Worm (Caenorhabditis elegans): ENCODE measurements around the gene E04D5.4.

E04D5.4 gene

DNA sequence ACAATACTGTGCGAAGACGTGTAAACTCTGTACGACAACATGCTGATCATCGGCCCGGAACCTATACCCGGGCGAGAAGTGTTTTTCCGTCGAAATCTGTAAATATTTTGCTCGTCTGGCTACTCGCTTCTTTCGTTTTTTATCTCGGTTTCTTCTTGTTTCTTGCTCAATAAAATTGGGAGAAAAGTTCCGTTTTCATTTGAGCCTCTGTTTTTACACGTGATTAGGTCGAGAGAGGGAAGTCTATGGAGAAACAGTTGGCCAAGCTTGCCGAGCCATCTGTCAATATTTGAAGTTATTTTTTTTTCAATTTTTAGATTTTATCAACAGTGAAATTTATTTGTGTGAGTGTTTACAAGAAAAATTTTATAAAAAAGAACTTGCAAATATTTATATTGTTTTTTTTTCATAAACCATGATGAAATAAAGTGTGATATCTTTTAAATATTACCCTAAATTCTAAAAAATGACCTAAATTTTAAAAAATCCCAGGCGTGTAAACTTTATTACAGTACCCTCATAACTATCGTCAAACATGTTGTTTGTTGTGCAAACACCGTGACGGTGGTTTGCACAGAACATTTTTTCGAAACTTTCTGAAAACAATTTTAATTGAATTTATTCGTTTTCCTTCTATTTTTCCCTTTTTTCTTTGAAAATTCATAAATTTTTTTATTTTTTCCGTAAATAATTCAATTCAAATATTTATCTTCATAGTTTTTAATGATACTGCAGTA is 5.1 kb downstream of the E04D5.4 start:
- TF ChIP-seq nfya-1 (tag; optimal IDR thresholded peaks at IDR 0.05; ENCODE audit: borderline replicate concordance, insufficient read depth) (no peak), ceh-40 (GFP tag; IDR thresholded peaks at IDR 0.05) (no peak), hlh-12 (tag; optimal IDR thresholded peaks at IDR 0.05) (no peak), F49E8.2 (tag; optimal IDR thresholded peaks at IDR 0.05; ENCODE audit: insufficient read depth) (no peak), F33H1.4 (GFP tag; IDR thresholded peaks at IDR 0.05) (no peak), xnd-1 (tag; optimal IDR thresholded peaks at IDR 0.05) (peak; percentile 57), F55B11.4 (tag; optimal IDR thresholded peaks at IDR 0.05; ENCODE audit: borderline replicate concordance, insufficient read depth) (no peak), cebp-2 (GFP tag; IDR thresholded peaks at IDR 0.05) (no peak), Y95B8A.8 (GFP tag; IDR thresholded peaks at IDR 0.05) (no peak), madf-8 (GFP tag; conservative IDR thresholded peaks at IDR 0.05) (peak; percentile 86), F22D6.2 (tag; optimal IDR thresholded peaks at IDR 0.05) (no peak), nhr-179 (tag; optimal IDR thresholded peaks at IDR 0.05) (no peak), hrde-1 (tag; optimal IDR thresholded peaks at IDR 0.05; ENCODE audit: borderline replicate concordance) (no peak), lin-54 (GFP tag; optimal IDR thresholded peaks at IDR 0.05) (no peak), aptf-2 (GFP tag; conservative IDR thresholded peaks at IDR 0.05) (no peak), K11D2.4 (GFP tag; IDR thresholded peaks at IDR 0.05) (no peak), snpc-3.4 (tag; optimal IDR thresholded peaks at IDR 0.05) (peak; percentile 28), Y56A3A.18 (GFP tag; IDR thresholded peaks at IDR 0.05) (no peak), T26A5.8 (tag; optimal IDR thresholded peaks at IDR 0.05) (no peak), T07F8.4 (tag; optimal IDR thresholded peaks at IDR 0.05) (no peak), Y53G8AR.9 (GFP tag; conservative IDR thresholded peaks at IDR 0.05) (no peak), egrh-3 (GFP tag; IDR thresholded peaks at IDR 0.05) (no peak), F57C9.4 (tag; optimal IDR thresholded peaks at IDR 0.05) (no peak), ceh-100 (GFP tag; IDR thresholded peaks at IDR 0.05) (no peak), ama-1 (optimal IDR thresholded peaks at IDR 0.05) (no peak), ama-1 (GFP tag; optimal IDR thresholded peaks at IDR 0.05) (no peak), chd-7 (tag; optimal IDR thresholded peaks at IDR 0.05) (no peak), F57A8.1 (GFP tag; optimal IDR thresholded peaks at IDR 0.05) (no peak), B0035.1 (tag; optimal IDR thresholded peaks at IDR 0.05) (no peak), ZK185.1 (tag; optimal IDR thresholded peaks at IDR 0.05; ENCODE audit: poor library complexity, severe bottlenecking) (no peak), ztf-6 (GFP tag; IDR thresholded peaks at IDR 0.05) (no peak), D2030.7 (GFP tag; IDR thresholded peaks at IDR 0.05) (no peak), madf-6 (GFP tag; IDR thresholded peaks at IDR 0.05) (peak; percentile 83), rpc-1 (optimal IDR thresholded peaks at IDR 0.05) (no peak), rpc-1 (tag; optimal IDR thresholded peaks at IDR 0.05) (no peak), madf-3 (GFP tag; IDR thresholded peaks at IDR 0.05) (no peak), lsl-1 (GFP tag; optimal IDR thresholded peaks at IDR 0.05) (peak; percentile 76), him-1 (tag; optimal IDR thresholded peaks at IDR 0.05) (no peak), K12H6.12 (tag; optimal IDR thresholded peaks at IDR 0.05) (no peak), tlf-1 (GFP tag; optimal IDR thresholded peaks at IDR 0.05) (no peak), sea-2 (GFP tag; IDR thresholded peaks at IDR 0.05) (no peak), mcd-1 (GFP tag; IDR thresholded peaks at IDR 0.05) (no peak)
